Fruit fly (Drosophila melanogaster) whole organism, embryonic: ENCODE data around the gene Nlg4.
A peak's percentile ranks its signal among the peaks of the same experiment; 100 is the strongest.

Source experiments
- Atf6 ChIP-seq: fragments of 200-800 bp; sonication (Bioruptor generic); IDR thresholded peaks from 2 replicates; pipeline ENCODE4 v1.3.6; 2022; ENCODE audit warnings: missing biosample characterization, missing genetic modification characterization
- CG10147 ChIP-seq: fragments of 200-800 bp; sonication (Bioruptor generic); optimal IDR thresholded peaks from 2 replicates; lab custom pipeline; 2019; ENCODE audit warnings: missing biosample characterization, mild to moderate bottlenecking, missing genetic modification characterization, moderate library complexity
- CG12104 ChIP-seq: fragments of 200-800 bp; sonication (Bioruptor generic); optimal IDR thresholded peaks from 3 replicates; lab custom pipeline; 2016; ENCODE audit warnings: missing biosample characterization, missing genetic modification characterization
- CG12769 ChIP-seq: fragments of 200-800 bp; sonication (Bioruptor generic); optimal IDR thresholded peaks from 2 replicates; lab custom pipeline; 2019; ENCODE audit warnings: missing biosample characterization, mild to moderate bottlenecking, missing genetic modification characterization, moderate library complexity
- CG13424 ChIP-seq: fragments of 200-800 bp; sonication (Bioruptor generic); optimal IDR thresholded peaks from 2 replicates; lab custom pipeline; 2019; ENCODE audit warnings: missing biosample characterization, mild to moderate bottlenecking, missing genetic modification characterization, moderate library complexity
- CG14965 ChIP-seq: fragments of 200-800 bp; sonication (Bioruptor generic); optimal IDR thresholded peaks from 2 replicates; lab custom pipeline; 2016; ENCODE audit warnings: missing biosample characterization, missing genetic modification characterization, borderline replicate concordance
- CG17385 ChIP-seq: fragments of 200-800 bp; sonication (Bioruptor generic); optimal IDR thresholded peaks from 3 replicates; lab custom pipeline; 2018; ENCODE audit warnings: missing biosample characterization, mild to moderate bottlenecking, missing genetic modification characterization
- CG17802 ChIP-seq: fragments of 200-800 bp; sonication (Bioruptor generic); optimal IDR thresholded peaks from 2 replicates; lab custom pipeline; 2018; ENCODE audit warnings: missing biosample characterization, mild to moderate bottlenecking, missing genetic modification characterization, moderate library complexity
- CG1832 ChIP-seq: fragments of 200-800 bp; sonication (Bioruptor generic); optimal IDR thresholded peaks from 2 replicates; lab custom pipeline; 2017; ENCODE audit warnings: missing biosample characterization, mild to moderate bottlenecking, missing genetic modification characterization, inconsistent platforms
- CG2129 ChIP-seq: fragments of 200-800 bp; sonication (Bioruptor generic); IDR thresholded peaks from 2 replicates; pipeline ENCODE4 v1.3.6; 2022; ENCODE audit warnings: missing biosample characterization, missing genetic modification characterization; ENCODE audit not compliant: partially characterized antibody
- CG30020 ChIP-seq: fragments of 200-800 bp; optimal IDR thresholded peaks from 2 replicates; lab custom pipeline; 2019; ENCODE audit warnings: missing biosample characterization, mild to moderate bottlenecking, missing genetic modification characterization, moderate library complexity
- CG33557 ChIP-seq: fragments of 200-800 bp; sonication (Bioruptor generic); optimal IDR thresholded peaks from 2 replicates; lab custom pipeline; 2019; ENCODE audit warnings: missing biosample characterization, mild to moderate bottlenecking, missing genetic modification characterization, moderate library complexity
- CG34224 ChIP-seq: fragments of 200-800 bp; sonication (Bioruptor generic); IDR thresholded peaks from 3 replicates; pipeline ENCODE4 v1.3.6; 2022; ENCODE audit warnings: missing biosample characterization, missing genetic modification characterization; ENCODE audit not compliant: partially characterized antibody
- CG4617 ChIP-seq: fragments of 200-800 bp; sonication (Bioruptor generic); optimal IDR thresholded peaks from 3 replicates; lab custom pipeline; 2016; ENCODE audit warnings: missing biosample characterization, missing genetic modification characterization, borderline replicate concordance
- CG4730 ChIP-seq: fragments of 200-800 bp; sonication (Bioruptor generic); IDR thresholded peaks from 2 replicates; pipeline ENCODE4 v1.3.6; 2022; ENCODE audit warnings: missing biosample characterization, missing genetic modification characterization
- CG6272 ChIP-seq: fragments of 200-800 bp; sonication (Bioruptor generic); IDR thresholded peaks from 2 replicates; pipeline ENCODE4 v1.3.6; 2022; ENCODE audit warnings: missing biosample characterization, missing genetic modification characterization
- CG6683 ChIP-seq: fragments of 200-800 bp; sonication (Bioruptor generic); optimal IDR thresholded peaks from 2 replicates; lab custom pipeline; 2017; ENCODE audit warnings: missing biosample characterization, mild to moderate bottlenecking, missing genetic modification characterization, missing genetic modification reagents
- CG9727 ChIP-seq: fragments of 200-800 bp; sonication (Bioruptor generic); optimal IDR thresholded peaks from 3 replicates; lab custom pipeline; 2017; ENCODE audit warnings: missing biosample characterization, mild to moderate bottlenecking, missing genetic modification characterization
- CG9797 ChIP-seq: fragments of 200-800 bp; sonication (Bioruptor generic); optimal IDR thresholded peaks from 3 replicates; lab custom pipeline; 2018; ENCODE audit warnings: missing biosample characterization, mild to moderate bottlenecking, missing genetic modification characterization
- Dbx ChIP-seq: fragments of 200-800 bp; sonication (Bioruptor generic); IDR thresholded peaks from 3 replicates; pipeline ENCODE4 v1.3.6; 2022; ENCODE audit warnings: missing biosample characterization, missing genetic modification characterization
- Doc3 ChIP-seq: fragments of 200-800 bp; sonication (Bioruptor generic); IDR thresholded peaks from 3 replicates; pipeline ENCODE4 v1.3.6; 2022; ENCODE audit warnings: missing biosample characterization, missing genetic modification characterization; ENCODE audit not compliant: partially characterized antibody
- Fer3 ChIP-seq: fragments of 200-800 bp; sonication (Bioruptor generic); optimal IDR thresholded peaks from 2 replicates; lab custom pipeline; 2018; ENCODE audit warnings: missing biosample characterization, mild to moderate bottlenecking, missing genetic modification characterization, moderate library complexity
- Rx ChIP-seq: fragments of 200-800 bp; sonication (Bioruptor generic); IDR thresholded peaks from 2 replicates; pipeline ENCODE4 v1.3.6; 2022; ENCODE audit warnings: missing biosample characterization, missing genetic modification characterization
- Side ChIP-seq: fragments of 200-800 bp; sonication (Bioruptor generic); optimal IDR thresholded peaks from 2 replicates; lab custom pipeline; 2016; ENCODE audit warnings: missing biosample characterization, missing genetic modification characterization
- Taf1 ChIP-seq: fragments of 200-800 bp; sonication (Bioruptor generic); IDR thresholded peaks from 2 replicates; pipeline ENCODE4 v1.3.6; 2022; ENCODE audit warnings: missing biosample characterization, missing genetic modification characterization
- Usf ChIP-seq: fragments of 200-800 bp; sonication (Bioruptor generic); optimal IDR thresholded peaks from 2 replicates; lab custom pipeline; 2017; ENCODE audit warnings: missing genotype, missing biosample characterization, missing genetic modification characterization
- ac ChIP-seq: fragments of 200-800 bp; sonication (Bioruptor generic); optimal IDR thresholded peaks from 3 replicates; lab custom pipeline; 2017; ENCODE audit warnings: missing biosample characterization, mild to moderate bottlenecking, missing genetic modification characterization
- bbx ChIP-seq: fragments of 200-800 bp; sonication (Bioruptor generic); IDR thresholded peaks from 2 replicates; pipeline ENCODE4 v1.3.6; 2022; ENCODE audit warnings: missing biosample characterization, missing genetic modification characterization; ENCODE audit not compliant: partially characterized antibody
- caup ChIP-seq: fragments of 200-800 bp; sonication (Bioruptor generic); optimal IDR thresholded peaks from 3 replicates; lab custom pipeline; 2017; ENCODE audit warnings: missing biosample characterization, mild to moderate bottlenecking, missing genetic modification characterization, moderate library complexity; ENCODE audit not compliant: severe bottlenecking
- chif ChIP-seq, 2 experiments: fragments of 200-800 bp; sonication (Bioruptor generic); optimal IDR thresholded peaks; 3 replicates each; lab custom pipeline; 2016; ENCODE audit warnings: missing biosample characterization in 2 of 2, missing genetic modification characterization in 2 of 2
- chm ChIP-seq: fragments of 200-800 bp; sonication (Bioruptor generic); IDR thresholded peaks from 2 replicates; pipeline ENCODE4 v1.3.6; 2022; ENCODE audit warnings: missing biosample characterization, missing genetic modification characterization
- crc ChIP-seq: fragments of 200-800 bp; sonication (Bioruptor generic); optimal IDR thresholded peaks from 2 replicates; lab custom pipeline; 2016; ENCODE audit warnings: missing biosample characterization, missing genetic modification characterization
- fd64A ChIP-seq: fragments of 200-800 bp; sonication (Bioruptor generic); optimal IDR thresholded peaks from 3 replicates; lab custom pipeline; 2018; ENCODE audit warnings: missing biosample characterization, mild to moderate bottlenecking, missing genetic modification characterization
- hth ChIP-seq: fragments of >200 bp; optimal IDR thresholded peaks from 2 replicates; lab custom pipeline; 2017; ENCODE audit warnings: inconsistent platforms
- insv ChIP-seq, 2 experiments: fragments of 200-800 bp; sonication (Bioruptor generic); optimal IDR thresholded peaks; 3 replicates each; lab custom pipeline; 2016 to 2018; ENCODE audit warnings: missing biosample characterization in 2 of 2, missing genetic modification characterization in 2 of 2
- lola ChIP-seq, 3 experiments: fragments of >200 bp in 2 of 3; fragments of 200-800 bp in 1 of 3; sonication (Bioruptor generic) in 1 of 3; optimal IDR thresholded peaks; 2 replicates each; lab custom pipeline; 2017 to 2019; ENCODE audit warnings: missing biosample characterization in 3 of 3, missing genetic modification characterization in 3 of 3, mild to moderate bottlenecking in 1 of 3, moderate library complexity in 1 of 3
- lov ChIP-seq, 2 experiments: fragments of 200-800 bp in 1 of 2; fragments of >200 bp in 1 of 2; sonication (Bioruptor generic) in 1 of 2; IDR thresholded peaks in 1 of 2; optimal IDR thresholded peaks in 1 of 2; 2 replicates in 1 of 2; 3 replicates in 1 of 2; pipeline versions ENCODE4 v1.3.6 to Lab custom; 2017 to 2022; ENCODE audit warnings: missing biosample characterization in 1 of 2, missing genetic modification characterization in 1 of 2
- maf-S ChIP-seq: fragments of 200-800 bp; sonication (Bioruptor generic); optimal IDR thresholded peaks from 2 replicates; lab custom pipeline; 2016; ENCODE audit warnings: missing biosample characterization, missing genetic modification characterization
- nom ChIP-seq: fragments of 200-800 bp; sonication (Bioruptor generic); optimal IDR thresholded peaks from 2 replicates; lab custom pipeline; 2017; ENCODE audit warnings: missing biosample characterization, missing genetic modification characterization, mild to moderate bottlenecking, moderate library complexity, missing genetic modification reagents
- onecut ChIP-seq: fragments of 200-800 bp; sonication (Bioruptor generic); IDR thresholded peaks from 2 replicates; pipeline ENCODE4 v1.3.6; 2022; ENCODE audit warnings: missing biosample characterization, missing genetic modification characterization
- repo ChIP-seq: fragments of 200-800 bp; sonication (Bioruptor generic); optimal IDR thresholded peaks from 2 replicates; lab custom pipeline; 2016; ENCODE audit warnings: missing biosample characterization, missing genetic modification characterization
- sqz ChIP-seq: fragments of 200-800 bp; sonication (Bioruptor generic); optimal IDR thresholded peaks from 3 replicates; lab custom pipeline; 2018; ENCODE audit warnings: missing biosample characterization, mild to moderate bottlenecking, missing genetic modification characterization
- sr ChIP-seq: fragments of 200-800 bp; sonication (Bioruptor generic); IDR thresholded peaks from 3 replicates; pipeline ENCODE4 v1.3.6; 2022; ENCODE audit warnings: missing biosample characterization, missing genetic modification characterization
- ssp ChIP-seq: fragments of 200-800 bp; sonication (Bioruptor generic); IDR thresholded peaks from 2 replicates; pipeline ENCODE4 v1.3.6; 2022; ENCODE audit warnings: missing biosample characterization, missing genetic modification characterization
- stwl ChIP-seq: fragments of 200-800 bp; sonication (Bioruptor generic); optimal IDR thresholded peaks from 3 replicates; lab custom pipeline; 2018; ENCODE audit warnings: missing biosample characterization, mild to moderate bottlenecking, missing genetic modification characterization, moderate library complexity
- tio ChIP-seq: fragments of 200-800 bp; sonication (Bioruptor generic); optimal IDR thresholded peaks from 2 replicates; lab custom pipeline; 2017; ENCODE audit warnings: missing biosample characterization, missing genetic modification characterization, inconsistent platforms
- trh ChIP-seq: fragments of 200-800 bp; sonication (Bioruptor generic); optimal IDR thresholded peaks from 2 replicates; lab custom pipeline; 2016; ENCODE audit warnings: missing biosample characterization, missing genetic modification characterization
- tup ChIP-seq: fragments of 200-800 bp; sonication (Bioruptor generic); optimal IDR thresholded peaks from 2 replicates; lab custom pipeline; 2016; ENCODE audit warnings: missing biosample characterization, mild to moderate bottlenecking, missing genetic modification characterization, moderate library complexity

The Nlg4 gene

DNA sequence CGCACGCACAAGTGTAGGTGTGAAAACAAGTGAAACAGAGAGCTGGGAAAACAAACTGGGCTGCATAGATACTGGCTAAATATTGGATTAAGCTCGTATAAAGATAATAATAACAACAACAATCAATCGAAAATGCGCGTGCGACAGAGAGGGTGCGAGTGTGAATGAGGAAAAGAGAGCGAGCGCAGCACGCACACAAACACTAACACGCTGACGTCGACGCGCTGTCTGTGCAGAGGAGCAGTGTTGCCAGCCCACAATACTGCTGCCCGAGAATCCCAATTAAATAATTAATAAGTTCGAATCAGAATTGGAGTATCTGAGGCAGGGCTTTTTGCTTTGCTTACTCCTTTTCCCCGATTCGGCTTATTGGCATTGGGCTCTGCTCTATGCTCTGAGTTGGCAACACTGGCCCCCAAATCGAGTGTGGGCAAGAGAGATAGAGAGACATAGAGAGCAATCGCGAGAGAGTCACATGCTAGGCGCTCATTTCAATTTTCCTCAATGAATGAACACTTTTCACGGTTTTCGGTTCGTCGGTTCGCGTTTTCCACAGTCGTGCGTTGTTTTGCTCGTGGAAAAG lies 48.5 kb downstream of the Nlg4 start (continued):
- TF ChIP-seq CG6272 (GFP tag; lab: Robert Waterston, UW) (no peak; the same call in none of the 2 replicates), lola (GFP tag; optimal IDR thresholded peaks at IDR 0.05; lab: Kevin White, UChicago) (peak in 1 of 3 experiments; percentile 35), tio (peak; percentile 73), trh (GFP tag; lab: Kevin White, UChicago) (no peak), ac (no peak), insv (GFP tag; optimal IDR thresholded peaks at IDR 0.05; lab: Kevin White, UChicago) (peak; percentile 61 to 89), CG12769 (tag; lab: Kevin White, UChicago) (peak; percentile 94), CG10147 (GFP tag; lab: Kevin White, UChicago) (peak; percentile 47), chm (GFP tag; lab: Robert Waterston, UW) (peak; percentile 75; the same call in 1 of the 2 replicates), nom (GFP tag; lab: Kevin White, UChicago) (no peak), CG33557 (peak; percentile 3), Rx (GFP tag; lab: Robert Waterston, UW) (peak; percentile 89), Dbx (GFP tag; lab: Robert Waterston, UW) (peak; percentile 89), sqz (GFP tag; lab: Kevin White, UChicago) (no peak), Doc3 (GFP tag; lab: Robert Waterston, UW) (no peak), Atf6 (peak; percentile 87), CG6683 (peak; percentile 64), hth (no peak), CG30020 (tag; lab: Kevin White, UChicago) (no peak), ssp (GFP tag; lab: Robert Waterston, UW) (peak; percentile 69), CG13424 (tag; lab: Kevin White, UChicago) (peak; percentile 64), CG17802 (tag; lab: Kevin White, UChicago) (peak; percentile 54), maf-S (GFP tag; lab: Kevin White, UChicago) (peak; percentile 74), bbx (GFP tag; lab: Robert Waterston, UW) (peak; percentile 13; the same call in 1 of the 2 replicates), CG12104 (GFP tag; lab: Kevin White, UChicago) (peak; percentile 20), CG9797 (GFP tag; lab: Kevin White, UChicago) (no peak), CG34224 (GFP tag; lab: Robert Waterston, UW) (no peak), CG14965 (GFP tag; lab: Kevin White, UChicago) (peak; percentile 11), crc (peak; percentile 69), repo (GFP tag; lab: Kevin White, UChicago) (peak; percentile 77), chif (GFP tag; optimal IDR thresholded peaks at IDR 0.05; lab: Kevin White, UChicago) (peak; percentile 69 to 74), CG1832 (GFP tag; lab: Kevin White, UChicago) (peak; percentile 81), CG17385 (GFP tag; lab: Kevin White, UChicago) (peak; percentile 66), fd64A (GFP tag; lab: Kevin White, UChicago) (peak; percentile 63), tup (GFP tag; lab: Kevin White, UChicago) (peak; percentile 85), Usf (GFP tag; lab: Kevin White, UChicago) (peak; percentile 54), lov (optimal IDR thresholded peaks at IDR 0.05; lab: Kevin White, UChicago) (no peak), lov (GFP tag; IDR thresholded peaks at IDR 0.05; lab: Robert Waterston, UW) (peak; percentile 91), CG4730 (GFP tag; lab: Robert Waterston, UW) (peak; percentile 81), CG2129 (GFP tag; lab: Robert Waterston, UW) (no peak), CG4617 (GFP tag; lab: Kevin White, UChicago) (peak; percentile 21), stwl (tag; lab: Kevin White, UChicago) (peak; percentile 40), caup (GFP tag; lab: Kevin White, UChicago) (peak; percentile 88), Side (GFP tag; lab: Kevin White, UChicago) (peak; percentile 87), onecut (peak; percentile 63; the same call in 1 of the 2 replicates), Taf1 (GFP tag; lab: Robert Waterston, UW) (peak; percentile 87), Fer3 (tag; lab: Kevin White, UChicago) (peak; percentile 85), sr (GFP tag; lab: Robert Waterston, UW) (peak; percentile 71; the same call in 1 of the 3 replicates), CG9727 (peak; percentile 86)
